Fruit fly (Drosophila melanogaster) whole organism, embryonic: ENCODE results near the gene CG4854.

Source experiments
- CG1024 ChIP-seq: fragments of 200-800 bp; sonication (Bioruptor generic); IDR thresholded peaks from 2 replicates; pipeline ENCODE4 v1.3.6; 2022; ENCODE audit warnings: missing biosample characterization, missing genetic modification characterization
- CG11085 ChIP-seq: fragments of 200-800 bp; sonication (Bioruptor generic); IDR thresholded peaks from 2 replicates; pipeline ENCODE4 v1.3.6; 2022; ENCODE audit warnings: missing biosample characterization, missing genetic modification characterization
- CG12071 ChIP-seq: fragments of 200-800 bp; sonication (Bioruptor generic); optimal IDR thresholded peaks from 3 replicates; lab custom pipeline; 2018; ENCODE audit warnings: missing biosample characterization, mild to moderate bottlenecking, missing genetic modification characterization
- CG13775 ChIP-seq: fragments of 200-800 bp; sonication (Bioruptor generic); optimal IDR thresholded peaks from 3 replicates; lab custom pipeline; 2017; ENCODE audit warnings: missing biosample characterization, mild to moderate bottlenecking, missing genetic modification characterization
- CG15073 ChIP-seq: fragments of 200-800 bp; sonication (Bioruptor generic); optimal IDR thresholded peaks from 2 replicates; lab custom pipeline; 2016; ENCODE audit warnings: missing biosample characterization, missing genetic modification characterization
- CG1529 ChIP-seq: fragments of 200-800 bp; sonication (Bioruptor generic); optimal IDR thresholded peaks from 3 replicates; lab custom pipeline; 2018; ENCODE audit warnings: missing biosample characterization, missing genetic modification characterization
- CG1647 ChIP-seq: fragments of 200-800 bp; sonication (Bioruptor generic); optimal IDR thresholded peaks from 3 replicates; lab custom pipeline; 2016; ENCODE audit warnings: missing biosample characterization, missing genetic modification characterization
- CG17829 ChIP-seq: fragments of 200-800 bp; optimal IDR thresholded peaks from 2 replicates; lab custom pipeline; 2019; ENCODE audit warnings: missing biosample characterization, mild to moderate bottlenecking, missing genetic modification characterization, moderate library complexity
- CG17912 ChIP-seq: fragments of 200-800 bp; sonication (Bioruptor generic); optimal IDR thresholded peaks from 2 replicates; lab custom pipeline; 2018; ENCODE audit warnings: missing biosample characterization, mild to moderate bottlenecking, missing genetic modification characterization
- CG2120 ChIP-seq: fragments of 200-800 bp; sonication (Bioruptor generic); optimal IDR thresholded peaks from 3 replicates; lab custom pipeline; 2016; ENCODE audit warnings: missing biosample characterization, missing genetic modification characterization
- CG2199 ChIP-seq: fragments of 200-800 bp; sonication (Bioruptor generic); IDR thresholded peaks from 3 replicates; pipeline ENCODE4 v1.3.6; 2022; ENCODE audit warnings: missing biosample characterization, missing genetic modification characterization
- CG2712 ChIP-seq: fragments of 200-800 bp; optimal IDR thresholded peaks from 3 replicates; lab custom pipeline; 2019; ENCODE audit warnings: missing biosample characterization, mild to moderate bottlenecking, missing genetic modification characterization, moderate library complexity
- CG30431 ChIP-seq: fragments of 200-800 bp; sonication (Bioruptor generic); optimal IDR thresholded peaks from 2 replicates; lab custom pipeline; 2017; ENCODE audit warnings: missing biosample characterization, missing genetic modification characterization
- CG3163 ChIP-seq: fragments of 200-800 bp; sonication (Bioruptor generic); optimal IDR thresholded peaks from 3 replicates; lab custom pipeline; 2016; ENCODE audit warnings: missing biosample characterization, missing genetic modification characterization
- CG32767 ChIP-seq: fragments of 200-800 bp; sonication (Bioruptor generic); IDR thresholded peaks from 2 replicates; pipeline ENCODE4 v1.3.6; 2022; ENCODE audit warnings: missing biosample characterization, missing genetic modification characterization
- CG3838 ChIP-seq: fragments of 200-800 bp; sonication (Bioruptor generic); optimal IDR thresholded peaks from 3 replicates; lab custom pipeline; 2016; ENCODE audit warnings: missing biosample characterization, missing genetic modification characterization
- Camta ChIP-seq: fragments of 200-800 bp; sonication (Bioruptor generic); optimal IDR thresholded peaks from 2 replicates; lab custom pipeline; 2016; ENCODE audit warnings: missing biosample characterization, missing genetic modification characterization
- CrebB ChIP-seq: fragments of 200-800 bp; sonication (Bioruptor generic); optimal IDR thresholded peaks from 3 replicates; lab custom pipeline; 2018; ENCODE audit warnings: missing biosample characterization, mild to moderate bottlenecking, missing genetic modification characterization
- D ChIP-seq, 2 experiments: fragments of 200-800 bp in 1 of 2; fragments of >200 bp in 1 of 2; sonication (Bioruptor generic) in 1 of 2; optimal IDR thresholded peaks; 2 replicates in 1 of 2; 3 replicates in 1 of 2; lab custom pipeline; 2017; ENCODE audit warnings: mild to moderate bottlenecking in 1 of 2, missing biosample characterization in 1 of 2, missing genetic modification characterization in 1 of 2, missing genetic modification reagents in 1 of 2
- D19A ChIP-seq: fragments of 200-800 bp; optimal IDR thresholded peaks from 3 replicates; lab custom pipeline; 2019; ENCODE audit warnings: missing biosample characterization, mild to moderate bottlenecking, missing genetic modification characterization, moderate library complexity
- Dll ChIP-seq: fragments of 200-800 bp; sonication (Bioruptor generic); IDR thresholded peaks from 4 replicates; pipeline ENCODE4 v1.3.6; 2022; ENCODE audit warnings: missing biosample characterization, missing genetic modification characterization; ENCODE audit not compliant: partially characterized antibody
- Ets65A ChIP-seq: fragments of 200-800 bp; sonication (Bioruptor generic); peaks from one replicate; lab custom pipeline; 2016; ENCODE audit warnings: missing biosample characterization, missing genetic modification characterization
- Hr3 ChIP-seq: fragments of 200-800 bp; sonication (Bioruptor generic); optimal IDR thresholded peaks from 3 replicates; lab custom pipeline; 2016; ENCODE audit warnings: missing biosample characterization, missing genetic modification characterization
- Kr ChIP-seq: fragments of 200-800 bp; sonication (Bioruptor generic); optimal IDR thresholded peaks from 2 replicates; lab custom pipeline; 2017; ENCODE audit warnings: missing biosample characterization, mild to moderate bottlenecking, missing genetic modification characterization
- NfI ChIP-seq: fragments of 200-800 bp; sonication (Bioruptor generic); optimal IDR thresholded peaks from 3 replicates; lab custom pipeline; 2018; ENCODE audit warnings: missing biosample characterization, mild to moderate bottlenecking, missing genetic modification characterization, moderate library complexity
- Opbp ChIP-seq: fragments of 200-800 bp; sonication (Bioruptor generic); IDR thresholded peaks from 3 replicates; pipeline ENCODE4 v1.3.6; 2022; ENCODE audit warnings: missing biosample characterization, missing genetic modification characterization; ENCODE audit not compliant: partially characterized antibody
- Poxn ChIP-seq: fragments of 200-800 bp; sonication (Bioruptor generic); IDR thresholded peaks from 2 replicates; pipeline ENCODE4 v1.3.6; 2022; ENCODE audit warnings: missing biosample characterization, missing genetic modification characterization
- caup ChIP-seq: fragments of 200-800 bp; sonication (Bioruptor generic); optimal IDR thresholded peaks from 3 replicates; lab custom pipeline; 2017; ENCODE audit warnings: missing biosample characterization, mild to moderate bottlenecking, missing genetic modification characterization, moderate library complexity; ENCODE audit not compliant: severe bottlenecking
- ci ChIP-seq: fragments of 200-800 bp; sonication (Bioruptor generic); IDR thresholded peaks from 3 replicates; pipeline ENCODE4 v1.3.6; 2022; ENCODE audit warnings: missing biosample characterization, missing genetic modification characterization
- da ChIP-seq: fragments of 200-800 bp; sonication (Bioruptor generic); optimal IDR thresholded peaks from 2 replicates; lab custom pipeline; 2016; ENCODE audit warnings: missing biosample characterization, missing genetic modification characterization
- dmrt11E ChIP-seq: fragments of 200-800 bp; sonication (Bioruptor generic); optimal IDR thresholded peaks from 3 replicates; lab custom pipeline; 2018; ENCODE audit warnings: missing biosample characterization, mild to moderate bottlenecking, missing genetic modification characterization, moderate library complexity
- dpn ChIP-seq, 2 experiments: fragments of 200-800 bp; sonication (Bioruptor generic); optimal IDR thresholded peaks; 3 replicates each; lab custom pipeline; 2016; ENCODE audit warnings: missing biosample characterization in 2 of 2, missing genetic modification characterization in 2 of 2
- dysf ChIP-seq: fragments of 200-800 bp; sonication (Bioruptor generic); IDR thresholded peaks from 3 replicates; pipeline ENCODE4 v1.3.6; 2022; ENCODE audit warnings: missing biosample characterization, missing genetic modification characterization
- gem ChIP-seq: fragments of 200-800 bp; sonication (Bioruptor generic); optimal IDR thresholded peaks from 2 replicates; lab custom pipeline; 2019; ENCODE audit warnings: missing biosample characterization, mild to moderate bottlenecking, missing genetic modification characterization, moderate library complexity
- insv ChIP-seq, 2 experiments: fragments of 200-800 bp; sonication (Bioruptor generic); optimal IDR thresholded peaks; 3 replicates each; lab custom pipeline; 2016 to 2018; ENCODE audit warnings: missing biosample characterization in 2 of 2, missing genetic modification characterization in 2 of 2
- jing ChIP-seq: fragments of 200-800 bp; sonication (Bioruptor generic); optimal IDR thresholded peaks from 2 replicates; lab custom pipeline; 2018; ENCODE audit warnings: missing biosample characterization, mild to moderate bottlenecking, missing genetic modification characterization
- jumu ChIP-seq: fragments of 200-800 bp; sonication (Bioruptor generic); optimal IDR thresholded peaks from 3 replicates; lab custom pipeline; 2016; ENCODE audit warnings: missing biosample characterization, missing genetic modification characterization
- lilli ChIP-seq: fragments of 200-800 bp; sonication (Bioruptor generic); optimal IDR thresholded peaks from 3 replicates; lab custom pipeline; 2016; ENCODE audit warnings: missing biosample characterization, missing genetic modification characterization
- mam ChIP-seq: fragments of 200-800 bp; sonication (Bioruptor generic); optimal IDR thresholded peaks from 3 replicates; lab custom pipeline; 2016; ENCODE audit warnings: missing biosample characterization, missing genetic modification characterization
- odd ChIP-seq: fragments of 200-800 bp; sonication (Bioruptor generic); optimal IDR thresholded peaks from 2 replicates; lab custom pipeline; 2017; ENCODE audit warnings: missing biosample characterization, mild to moderate bottlenecking, missing genetic modification characterization
- org-1 ChIP-seq: fragments of 200-800 bp; sonication (Bioruptor generic); optimal IDR thresholded peaks from 2 replicates; lab custom pipeline; 2017; ENCODE audit warnings: missing biosample characterization, missing genetic modification characterization
- pfk ChIP-seq: fragments of 200-800 bp; sonication (Bioruptor generic); optimal IDR thresholded peaks from 2 replicates; lab custom pipeline; 2018; ENCODE audit warnings: missing biosample characterization, mild to moderate bottlenecking, missing genetic modification characterization, moderate library complexity
- prd ChIP-seq, 3 experiments: fragments of >200 bp in 2 of 3; fragments of 200-800 bp in 1 of 3; sonication (Bioruptor generic) in 1 of 3; optimal IDR thresholded peaks in 2 of 3; IDR thresholded peaks in 1 of 3; 2 replicates in 2 of 3; 3 replicates in 1 of 3; pipeline versions ENCODE4 v1.3.6 to Lab custom; 2017 to 2022; ENCODE audit warnings: missing biosample characterization in 1 of 3, missing genetic modification characterization in 1 of 3
- tin ChIP-seq: fragments of 200-800 bp; sonication (Bioruptor generic); optimal IDR thresholded peaks from 3 replicates; lab custom pipeline; 2016; ENCODE audit warnings: missing biosample characterization, missing genetic modification characterization
- tll ChIP-seq, 2 experiments: fragments of 200-800 bp in 1 of 2; fragments of >200 bp in 1 of 2; sonication (Bioruptor generic) in 1 of 2; optimal IDR thresholded peaks; 2 replicates each; lab custom pipeline; 2017 to 2019; ENCODE audit warnings: missing biosample characterization in 2 of 2, missing genetic modification characterization in 2 of 2, mild to moderate bottlenecking in 1 of 2, moderate library complexity in 1 of 2
- trem ChIP-seq: fragments of 200-800 bp; optimal IDR thresholded peaks from 3 replicates; lab custom pipeline; 2019; ENCODE audit warnings: missing biosample characterization, mild to moderate bottlenecking, missing genetic modification characterization, moderate library complexity
- trh ChIP-seq: fragments of 200-800 bp; sonication (Bioruptor generic); optimal IDR thresholded peaks from 2 replicates; lab custom pipeline; 2016; ENCODE audit warnings: missing biosample characterization, missing genetic modification characterization
- twi ChIP-seq: fragments of 200-800 bp; optimal IDR thresholded peaks from 2 replicates; lab custom pipeline; 2019; ENCODE audit warnings: missing biosample characterization, mild to moderate bottlenecking, missing genetic modification characterization, moderate library complexity
- unpg ChIP-seq: fragments of 200-800 bp; sonication (Bioruptor generic); optimal IDR thresholded peaks from 3 replicates; lab custom pipeline; 2018; ENCODE audit warnings: missing biosample characterization, mild to moderate bottlenecking, missing genetic modification characterization, moderate library complexity
- zfh1 ChIP-seq: fragments of 200-800 bp; sonication (Bioruptor generic); IDR thresholded peaks from 3 replicates; pipeline ENCODE4 v1.3.6; 2022; ENCODE audit warnings: missing biosample characterization, missing genetic modification characterization

Gene CG4854

DNA sequence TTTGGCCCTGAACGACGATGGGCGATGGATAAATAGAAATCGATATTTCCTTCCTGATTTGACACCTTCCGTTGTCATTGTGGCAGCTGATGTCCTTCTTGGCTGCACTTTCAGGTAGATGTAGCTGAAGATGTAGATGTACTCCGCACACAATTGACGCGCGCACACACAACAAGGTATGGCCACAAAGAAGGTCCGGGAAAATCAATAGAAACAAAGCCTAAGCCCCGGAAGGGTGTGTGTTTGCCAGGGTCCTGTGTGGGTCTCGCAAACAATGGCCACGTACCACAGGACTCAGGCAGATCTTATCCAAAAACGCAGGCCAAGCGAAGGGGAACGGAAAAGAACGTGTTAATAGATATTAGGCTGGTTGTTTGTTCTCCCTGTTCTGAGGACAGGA lies 32.5 kb upstream of the CG4854 start (continued):
- no peak for TF ChIP-seq CG1529
- no peak for TF ChIP-seq Opbp (GFP tag; lab: Robert Waterston, UW)
- TF ChIP-seq CG2120 (GFP tag; lab: Kevin White, UChicago) = no peak
- TF ChIP-seq CG13775 = no peak
- TF ChIP-seq da (GFP tag; lab: Kevin White, UChicago) = no peak
- TF ChIP-seq CG17829 (tag; lab: Kevin White, UChicago) = no peak
- TF ChIP-seq CG17912 (GFP tag; lab: Kevin White, UChicago) = no peak
- no peak for TF ChIP-seq Ets65A (GFP tag; lab: Kevin White, UChicago)
- TF ChIP-seq trem (tag; lab: Kevin White, UChicago) = no peak
- TF ChIP-seq NfI = no peak
- no peak for TF ChIP-seq lilli (GFP tag; lab: Kevin White, UChicago)
- peak; percentile 99 for TF ChIP-seq D (optimal IDR thresholded peaks at IDR 0.05; lab: Kevin White, UChicago)
- TF ChIP-seq D (GFP tag; optimal IDR thresholded peaks at IDR 0.05; lab: Kevin White, UChicago) = peak; percentile 34
- no peak for TF ChIP-seq caup (GFP tag; lab: Kevin White, UChicago)
- TF ChIP-seq CG1024 = no peak
- no peak for TF ChIP-seq CG3838 (GFP tag; lab: Kevin White, UChicago)
- TF ChIP-seq trh (GFP tag; lab: Kevin White, UChicago) = no peak
- TF ChIP-seq org-1 (GFP tag; lab: Kevin White, UChicago) = no peak
- TF ChIP-seq prd (optimal IDR thresholded peaks at IDR 0.05; lab: Kevin White, UChicago) = no peak
- peak; percentile 35; the same call in 2 of the 3 replicates for TF ChIP-seq prd (GFP tag; IDR thresholded peaks at IDR 0.05; lab: Robert Waterston, UW)
- no peak for TF ChIP-seq dpn (GFP tag; optimal IDR thresholded peaks at IDR 0.05; lab: Kevin White, UChicago)
- TF ChIP-seq CG32767 = no peak
- no peak for TF ChIP-seq D19A
- TF ChIP-seq Hr3 = no peak
- no peak for TF ChIP-seq mam (GFP tag; lab: Kevin White, UChicago)
- TF ChIP-seq CG30431 (GFP tag; lab: Kevin White, UChicago) = no peak

DNA sequence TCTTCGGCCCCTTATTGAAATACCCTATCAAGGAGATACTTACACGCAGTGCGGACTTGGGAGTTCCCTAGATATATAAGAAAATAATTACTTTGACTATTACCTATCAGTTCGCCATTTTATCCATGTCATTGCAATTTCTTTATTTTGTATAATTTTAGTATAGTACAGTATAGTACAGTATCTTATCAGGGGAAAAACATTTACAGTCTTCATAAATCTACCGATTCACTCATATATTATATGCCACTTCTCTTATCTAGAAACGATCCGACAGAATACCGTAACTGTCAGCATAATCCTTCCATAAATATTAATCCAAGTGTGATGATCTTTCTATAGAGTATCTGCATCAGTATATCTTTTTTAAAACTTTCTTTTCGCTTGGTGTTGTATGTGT lies 31.4 kb upstream of the CG4854 start:
- TF ChIP-seq zfh1 (GFP tag; lab: Robert Waterston, UW) (no peak), D19A (peak; percentile 69), CrebB (tag; lab: Kevin White, UChicago) (no peak), CG11085 (no peak), CG15073 (GFP tag; lab: Kevin White, UChicago) (no peak), jumu (GFP tag; lab: Kevin White, UChicago) (no peak), Poxn (GFP tag; lab: Robert Waterston, UW) (no peak), Ets65A (GFP tag; lab: Kevin White, UChicago) (peak; percentile 44), CG3163 (GFP tag; lab: Kevin White, UChicago) (no peak), gem (peak; percentile 12), Camta (GFP tag; lab: Kevin White, UChicago) (no peak), CG2712 (tag; lab: Kevin White, UChicago) (no peak), unpg (no peak), CG1647 (GFP tag; lab: Kevin White, UChicago) (no peak), tin (GFP tag; lab: Kevin White, UChicago) (no peak), dysf (no peak)

DNA sequence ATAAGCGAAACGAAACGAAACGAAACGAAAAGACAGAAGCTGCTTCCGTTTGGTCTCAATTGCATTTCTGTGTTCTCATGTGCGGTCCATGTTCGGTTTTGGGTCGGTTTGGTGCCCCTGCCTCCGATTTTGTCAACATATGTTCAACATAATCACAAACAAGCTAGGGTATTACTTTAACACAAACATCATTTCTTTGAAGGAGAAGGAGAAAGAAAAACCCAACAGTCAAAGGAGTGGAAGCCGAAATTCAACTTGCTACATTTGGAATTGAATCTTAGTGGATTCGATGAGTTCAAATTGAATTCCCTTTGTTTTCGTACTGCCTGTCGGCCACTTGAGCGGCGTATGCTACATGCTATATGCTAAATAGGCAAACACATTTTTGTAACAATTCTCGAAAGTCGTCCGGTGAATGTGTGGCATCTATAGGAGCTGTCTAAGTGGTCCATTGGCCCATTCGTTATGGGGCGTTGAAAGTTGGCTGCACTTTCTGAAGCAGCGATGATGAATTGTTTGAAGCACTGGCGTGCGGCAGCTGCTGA lies 30.3 kb upstream of the CG4854 start:
- TF ChIP-seq twi (tag; lab: Kevin White, UChicago) (peak; percentile 99), insv (GFP tag; optimal IDR thresholded peaks at IDR 0.05; lab: Kevin White, UChicago) (peak in 1 of 2 experiments; percentile 54), tll (GFP tag; optimal IDR thresholded peaks at IDR 0.05; lab: Kevin White, UChicago) (peak in 1 of 2 experiments; percentile 41), ci (GFP tag; lab: Robert Waterston, UW) (0 out of 3 replicates have a peak, but pooled peaks have one; percentile 6), pfk (GFP tag; lab: Kevin White, UChicago) (peak; percentile 78), odd (peak; percentile 40), jing (GFP tag; lab: Kevin White, UChicago) (no peak), dmrt11E (tag; lab: Kevin White, UChicago) (peak; percentile 37), Kr (GFP tag; lab: Kevin White, UChicago) (peak; percentile 17), CG2199 (GFP tag; lab: Robert Waterston, UW) (peak; percentile 82; the same call in 2 of the 3 replicates), Dll (GFP tag; lab: Robert Waterston, UW) (no peak), CG12071 (GFP tag; lab: Kevin White, UChicago) (no peak)
